Fruit fly (Drosophila melanogaster): ENCODE results near the gene Cpr100A.

Cpr100A gene

DNA sequence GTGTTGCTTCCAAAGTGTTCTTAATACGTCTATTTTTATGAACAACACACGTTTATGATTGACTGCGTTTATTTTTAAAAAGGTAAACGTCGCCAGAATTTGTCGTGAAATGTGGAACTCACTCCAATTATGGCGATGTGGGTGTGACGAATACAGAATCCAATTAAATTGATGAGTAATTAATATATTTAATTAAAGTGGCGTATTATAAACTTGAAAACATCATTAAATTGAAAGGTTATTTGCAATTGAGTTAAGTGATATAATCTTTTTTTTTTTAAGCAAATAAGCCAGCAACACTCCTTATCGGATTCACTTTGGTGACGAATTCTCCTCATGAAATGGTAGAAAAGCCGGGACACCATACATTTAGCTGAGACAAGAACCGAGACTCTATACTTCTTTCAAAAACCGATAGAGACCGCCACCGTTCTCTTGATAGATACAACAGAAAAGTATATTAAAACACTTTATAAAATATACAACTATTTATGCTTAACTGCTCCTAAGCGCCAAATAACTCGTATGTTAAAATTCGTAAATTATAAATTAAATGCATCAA, 3.1 kb downstream of the Cpr100A start (continued):
- TF ChIP-seq slbo (GFP tag; IDR thresholded peaks at IDR 0.05), result peak; percentile 8; the same call in 1 of the 2 replicates
- no peak for TF ChIP-seq maf-S (GFP tag; optimal IDR thresholded peaks at IDR 0.05)
- TF ChIP-seq Fer2 (tag; optimal IDR thresholded peaks at IDR 0.05), result no peak
- TF ChIP-seq wor (GFP tag; IDR thresholded peaks at IDR 0.05), result no peak
- peak; percentile 16 for TF ChIP-seq Lhr (GFP tag; optimal IDR thresholded peaks at IDR 0.05)
- no peak for TF ChIP-seq da (GFP tag; optimal IDR thresholded peaks at IDR 0.05)
- TF ChIP-seq CG14667 (GFP tag; IDR thresholded peaks at IDR 0.05), result no peak
- no peak for TF ChIP-seq H2.0 (GFP tag; IDR thresholded peaks at IDR 0.05)
- TF ChIP-seq ato (GFP tag; IDR thresholded peaks at IDR 0.05; ENCODE audit: partially characterized antibody), result no peak
- no peak for TF ChIP-seq pum (GFP tag; optimal IDR thresholded peaks at IDR 0.05)
- no peak for TF ChIP-seq B-H2 (GFP tag; optimal IDR thresholded peaks at IDR 0.05)
- no peak for TF ChIP-seq z (GFP tag; IDR thresholded peaks at IDR 0.05)
- TF ChIP-seq CG7963 (GFP tag; IDR thresholded peaks at IDR 0.05; ENCODE audit: partially characterized antibody), result no peak
- TF ChIP-seq eyg (GFP tag; optimal IDR thresholded peaks at IDR 0.05), result no peak
- no peak for TF ChIP-seq lilli (GFP tag; optimal IDR thresholded peaks at IDR 0.05)
- TF ChIP-seq zfh1 (GFP tag; IDR thresholded peaks at IDR 0.05), result 0 out of 3 replicates have a peak, but pooled peaks have one; percentile 6
- TF ChIP-seq sna (GFP tag; IDR thresholded peaks at IDR 0.05; ENCODE audit: partially characterized antibody), result no peak
- no peak for TF ChIP-seq CrebB (tag; optimal IDR thresholded peaks at IDR 0.05)
- TF ChIP-seq grn (GFP tag; optimal IDR thresholded peaks at IDR 0.05), result no peak
- TF ChIP-seq CG10431 (GFP tag; optimal IDR thresholded peaks at IDR 0.05), result no peak
- TF ChIP-seq CG33213 (GFP tag; optimal IDR thresholded peaks at IDR 0.05), result no peak
- TF ChIP-seq Dbx (GFP tag; IDR thresholded peaks at IDR 0.05), result no peak
- TF ChIP-seq dpn (GFP tag; optimal IDR thresholded peaks at IDR 0.05), result peak in 1 of 2 experiments; percentile 3
- TF ChIP-seq kay (GFP tag; optimal IDR thresholded peaks at IDR 0.05), result no peak
- peak; percentile 10 for TF ChIP-seq Xbp1 (GFP tag; optimal IDR thresholded peaks at IDR 0.05)
- no peak for TF ChIP-seq h (optimal IDR thresholded peaks at IDR 0.05)
- TF ChIP-seq Nf-YA (GFP tag; IDR thresholded peaks at IDR 0.05), result no peak
- no peak for TF ChIP-seq cwo (GFP tag; optimal IDR thresholded peaks at IDR 0.05)
- no peak for TF ChIP-seq Sox102F (GFP tag; optimal IDR thresholded peaks at IDR 0.05)
- TF ChIP-seq bcd (GFP tag; optimal IDR thresholded peaks at IDR 0.05), result no peak
- no peak for TF ChIP-seq gro (GFP tag; optimal IDR thresholded peaks at IDR 0.05)
- TF ChIP-seq zen2 (GFP tag; IDR thresholded peaks at IDR 0.05; ENCODE audit: partially characterized antibody), result no peak
- TF ChIP-seq Awh (GFP tag; IDR thresholded peaks at IDR 0.05), result no peak
- TF ChIP-seq pita (GFP tag; optimal IDR thresholded peaks at IDR 0.05), result peak; percentile 69
- TF ChIP-seq CG16813 (GFP tag; IDR thresholded peaks at IDR 0.05; ENCODE audit: partially characterized antibody), result no peak
- TF ChIP-seq bsh (GFP tag; optimal IDR thresholded peaks at IDR 0.05), result no peak
- no peak for TF ChIP-seq CG4404 (GFP tag; IDR thresholded peaks at IDR 0.05)
- TF ChIP-seq org-1 (GFP tag; optimal IDR thresholded peaks at IDR 0.05), result no peak
- no peak for TF ChIP-seq NC2α (GFP tag; optimal IDR thresholded peaks at IDR 0.05)
- TF ChIP-seq Myb (GFP tag; optimal IDR thresholded peaks at IDR 0.05), result no peak
- TF ChIP-seq unpg (GFP tag; optimal IDR thresholded peaks at IDR 0.05), result no peak
- no peak for TF ChIP-seq Kr (GFP tag; optimal IDR thresholded peaks at IDR 0.05)
- no peak for TF ChIP-seq scrt (GFP tag; optimal IDR thresholded peaks at IDR 0.05)
- TF ChIP-seq hth (optimal IDR thresholded peaks at IDR 0.05), result no peak
- no peak for TF ChIP-seq CG30431 (GFP tag; optimal IDR thresholded peaks at IDR 0.05)
- no peak for TF ChIP-seq kni (GFP tag; optimal IDR thresholded peaks at IDR 0.05)
- no peak for TF ChIP-seq Nf-YB (GFP tag; optimal IDR thresholded peaks at IDR 0.05)
- no peak for TF ChIP-seq CG7786 (GFP tag; optimal IDR thresholded peaks at IDR 0.05)
- no peak for TF ChIP-seq CG18476 (GFP tag; optimal IDR thresholded peaks at IDR 0.05)
- TF ChIP-seq NFAT (GFP tag; IDR thresholded peaks at IDR 0.05), result no peak
- TF ChIP-seq ken (GFP tag; IDR thresholded peaks at IDR 0.05), result no peak
- TF ChIP-seq cad (GFP tag; optimal IDR thresholded peaks at IDR 0.05), result no peak
